Fruit fly (Drosophila melanogaster) whole organism, embryonic: Measurements from ENCODE around the gene Qsox2.

Source experiments
- CG10431 ChIP-seq: fragments of 200-800 bp; sonication (Bioruptor generic); optimal IDR thresholded peaks from 3 replicates; lab custom pipeline; 2018; ENCODE audit warnings: missing biosample characterization, mild to moderate bottlenecking, missing genetic modification characterization
- CG3065 ChIP-seq: fragments of 200-800 bp; sonication (Bioruptor generic); optimal IDR thresholded peaks from 2 replicates; lab custom pipeline; 2016; ENCODE audit warnings: missing biosample characterization, missing genetic modification characterization
- Dad ChIP-seq: fragments of 200-800 bp; sonication (Bioruptor generic); optimal IDR thresholded peaks from 3 replicates; lab custom pipeline; 2016; ENCODE audit warnings: missing biosample characterization, missing genetic modification characterization
- Deaf1 ChIP-seq: fragments of 200-800 bp; optimal IDR thresholded peaks from 3 replicates; lab custom pipeline; 2019; ENCODE audit warnings: missing biosample characterization, mild to moderate bottlenecking, missing genetic modification characterization, moderate library complexity
- Doc3 ChIP-seq: fragments of 200-800 bp; sonication (Bioruptor generic); IDR thresholded peaks from 3 replicates; pipeline ENCODE4 v1.3.6; 2022; ENCODE audit warnings: missing biosample characterization, missing genetic modification characterization; ENCODE audit not compliant: partially characterized antibody
- Hr39 ChIP-seq: fragments of >200 bp; optimal IDR thresholded peaks from 2 replicates; lab custom pipeline; 2017
- abd-A ChIP-seq: fragments of 200-800 bp; sonication (Bioruptor generic); optimal IDR thresholded peaks from 3 replicates; lab custom pipeline; 2019; ENCODE audit warnings: missing biosample characterization, mild to moderate bottlenecking, missing genetic modification characterization, moderate library complexity
- dimm ChIP-seq: fragments of 200-800 bp; sonication (Bioruptor generic); IDR thresholded peaks from 2 replicates; pipeline ENCODE4 v1.3.6; 2022; ENCODE audit warnings: missing biosample characterization, missing genetic modification characterization
- kay ChIP-seq: fragments of 200-800 bp; sonication (Bioruptor generic); optimal IDR thresholded peaks from 2 replicates; lab custom pipeline; 2016; ENCODE audit warnings: missing biosample characterization, missing genetic modification characterization
- ranshi ChIP-seq: fragments of 200-800 bp; sonication (Bioruptor generic); IDR thresholded peaks from 2 replicates; pipeline ENCODE4 v1.3.6; 2022; ENCODE audit warnings: missing biosample characterization, missing genetic modification characterization

DNA sequence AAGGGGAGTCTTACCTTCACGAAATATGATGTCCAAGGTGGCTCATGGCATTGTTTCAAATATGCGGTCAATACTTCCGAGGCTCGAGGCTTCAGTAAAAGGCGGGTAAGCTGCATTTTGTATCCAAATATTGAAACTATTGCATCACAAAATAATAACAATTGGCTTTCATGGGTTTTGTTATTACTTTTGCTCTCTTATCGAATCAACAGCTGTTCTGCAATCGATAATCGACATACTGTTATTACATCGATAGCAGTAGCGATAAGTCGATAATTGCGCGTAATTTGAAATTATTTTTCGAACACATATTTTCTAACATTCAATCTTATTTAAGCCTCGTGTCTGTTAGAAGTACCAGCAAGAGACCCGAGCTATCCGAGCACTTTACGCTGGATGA lies 35.1 kb upstream of the Qsox2 start, which contains the start of gene CG34148:
- TF ChIP-seq ranshi: no peak
- TF ChIP-seq kay: no peak
- peak; percentile 60; the same call in 2 of the 3 replicates for TF ChIP-seq Doc3 (GFP tag; lab: Robert Waterston, UW)
- TF ChIP-seq Hr39 (lab: Kevin White, UChicago): no peak
- no peak for TF ChIP-seq CG10431 (GFP tag; lab: Kevin White, UChicago)
- TF ChIP-seq Deaf1: no peak
- no peak for TF ChIP-seq Dad
- no peak for TF ChIP-seq CG3065 (GFP tag; lab: Kevin White, UChicago)
- no peak for TF ChIP-seq dimm (GFP tag; lab: Robert Waterston, UW)
- TF ChIP-seq abd-A: no peak
